Fruit fly (Drosophila melanogaster) whole organism, prepupa: ENCODE measurements around the gene CG2680.

Source experiments
- CG11902 ChIP-seq: fragments of 200-800 bp; sonication (Bioruptor generic); optimal IDR thresholded peaks from 3 replicates; lab custom pipeline; 2016; ENCODE audit warnings: missing biosample characterization, missing genetic modification characterization
- CG1621 ChIP-seq: fragments of 200-800 bp; sonication (Bioruptor generic); optimal IDR thresholded peaks from 3 replicates; lab custom pipeline; 2018; ENCODE audit warnings: missing biosample characterization, mild to moderate bottlenecking, missing genetic modification characterization
- CG31627 ChIP-seq: fragments of 200-800 bp; sonication (Bioruptor generic); optimal IDR thresholded peaks from 3 replicates; lab custom pipeline; 2016; ENCODE audit warnings: missing biosample characterization, missing genetic modification characterization
- CG4318 ChIP-seq: fragments of 200-800 bp; sonication (Bioruptor generic); optimal IDR thresholded peaks from 3 replicates; lab custom pipeline; 2017; ENCODE audit warnings: missing biosample characterization, mild to moderate bottlenecking, missing genetic modification characterization
- CG6163 ChIP-seq: fragments of 200-800 bp; sonication (Bioruptor generic); IDR thresholded peaks from 3 replicates; pipeline ENCODE4 v1.3.6; 2022; ENCODE audit warnings: missing biosample characterization, missing genetic modification characterization
- CG6808 ChIP-seq: fragments of 200-800 bp; sonication (Bioruptor generic); optimal IDR thresholded peaks from 3 replicates; lab custom pipeline; 2017; ENCODE audit warnings: missing biosample characterization, missing genetic modification characterization, mild to moderate bottlenecking, moderate library complexity, missing genetic modification reagents
- Lpt ChIP-seq: fragments of 200-800 bp; sonication (Bioruptor generic); optimal IDR thresholded peaks from 3 replicates; lab custom pipeline; 2016; ENCODE audit warnings: missing biosample characterization, missing genetic modification characterization
- Sox15 ChIP-seq: fragments of 200-800 bp; sonication (Bioruptor generic); optimal IDR thresholded peaks from 3 replicates; lab custom pipeline; 2016; ENCODE audit warnings: missing biosample characterization, missing genetic modification characterization
- lz ChIP-seq: fragments of 200-800 bp; sonication (Bioruptor generic); optimal IDR thresholded peaks from 3 replicates; lab custom pipeline; 2016; ENCODE audit warnings: missing biosample characterization, missing genetic modification characterization
- pdm3 ChIP-seq: fragments of 200-800 bp; sonication (Bioruptor generic); optimal IDR thresholded peaks from 3 replicates; lab custom pipeline; 2016; ENCODE audit warnings: missing biosample characterization, missing genetic modification characterization
- ss ChIP-seq, 2 experiments: fragments of 200-800 bp; sonication (Bioruptor generic); optimal IDR thresholded peaks; 2 replicates in 1 of 2; 3 replicates in 1 of 2; lab custom pipeline; 2017 to 2018; ENCODE audit warnings: mild to moderate bottlenecking in 2 of 2, missing biosample characterization in 2 of 2, missing genetic modification characterization in 2 of 2, moderate library complexity in 1 of 2

- no peak for TF ChIP-seq lz (GFP tag; lab: Kevin White, UChicago)
- TF ChIP-seq CG6163 (GFP tag; lab: Robert Waterston, UW) = no peak
- no peak for TF ChIP-seq CG31627
- no peak for TF ChIP-seq Lpt (GFP tag; lab: Kevin White, UChicago)
- no peak for TF ChIP-seq CG6808 (GFP tag; lab: Kevin White, UChicago)
- TF ChIP-seq CG1621 (tag; lab: Kevin White, UChicago) = no peak
- TF ChIP-seq ss (GFP tag; optimal IDR thresholded peaks at IDR 0.05; lab: Kevin White, UChicago) = no peak
- no peak for TF ChIP-seq pdm3 (GFP tag; lab: Kevin White, UChicago)
- TF ChIP-seq CG11902 = no peak
- no peak for TF ChIP-seq CG4318 (GFP tag; lab: Kevin White, UChicago)
- no peak for TF ChIP-seq Sox15 (GFP tag; lab: Kevin White, UChicago)
Observed at dm6 chrX:2693786-2694185, 13.4 kb downstream of the CG2680 start, which contains the start of gene dyw.
